Fruit fly (Drosophila melanogaster): ENCODE data around the gene Srlp.
A peak's percentile ranks its signal among the peaks of the same experiment; 100 is the strongest.

Srlp gene

dm6 chr3R:12408160-12408559 lies 25.7 kb upstream of the Srlp start, which contains the start of gene CG5196 (continued):
- TF ChIP-seq luna (GFP tag; optimal IDR thresholded peaks at IDR 0.05): no peak
- no peak for TF ChIP-seq CG14050 (GFP tag; IDR thresholded peaks at IDR 0.05)
- no peak for TF ChIP-seq CG10321 (GFP tag; IDR thresholded peaks at IDR 0.05)
- TF ChIP-seq kay (GFP tag; optimal IDR thresholded peaks at IDR 0.05): no peak
- TF ChIP-seq vvl (GFP tag; IDR thresholded peaks at IDR 0.05): peak; percentile 44; the same call in 1 of the 2 replicates
- no peak for TF ChIP-seq HLH54F (GFP tag; optimal IDR thresholded peaks at IDR 0.05)
- no peak for TF ChIP-seq CG7556 (GFP tag; optimal IDR thresholded peaks at IDR 0.05)
- TF ChIP-seq CG9437 (GFP tag; optimal IDR thresholded peaks at IDR 0.05): no peak
- TF ChIP-seq CG31365 (tag; optimal IDR thresholded peaks at IDR 0.05): no peak
- no peak; the same call in 1 of the 2 replicates for TF ChIP-seq slbo (GFP tag; IDR thresholded peaks at IDR 0.05)
- peak; percentile 29 for TF ChIP-seq Nf-YB (GFP tag; optimal IDR thresholded peaks at IDR 0.05)
- TF ChIP-seq dpn (GFP tag; optimal IDR thresholded peaks at IDR 0.05): no peak
- TF ChIP-seq br (optimal IDR thresholded peaks at IDR 0.05): no peak
- no peak for TF ChIP-seq wdn (GFP tag; IDR thresholded peaks at IDR 0.05)
- peak; percentile 1 for TF ChIP-seq D19A (tag; optimal IDR thresholded peaks at IDR 0.05)
- TF ChIP-seq Lpt (GFP tag; optimal IDR thresholded peaks at IDR 0.05): no peak
- no peak for TF ChIP-seq schlank (tag; optimal IDR thresholded peaks at IDR 0.05)
- no peak for TF ChIP-seq disco-r (GFP tag; optimal IDR thresholded peaks at IDR 0.05)
- TF ChIP-seq CG6683 (GFP tag; optimal IDR thresholded peaks at IDR 0.05): no peak
- no peak for TF ChIP-seq CG10565 (GFP tag; optimal IDR thresholded peaks at IDR 0.05)
- no peak for TF ChIP-seq eve (GFP tag; optimal IDR thresholded peaks at IDR 0.05)
- peak; percentile 45; the same call in 1 of the 2 replicates for TF ChIP-seq CG16779 (GFP tag; IDR thresholded peaks at IDR 0.05)
- TF ChIP-seq CG9215 (GFP tag; IDR thresholded peaks at IDR 0.05): no peak
- no peak for TF ChIP-seq az2 (GFP tag; optimal IDR thresholded peaks at IDR 0.05)
- TF ChIP-seq maf-S (GFP tag; optimal IDR thresholded peaks at IDR 0.05): no peak
- no peak for TF ChIP-seq gem (tag; optimal IDR thresholded peaks at IDR 0.05)
- peak; percentile 47 for TF ChIP-seq bigmax (GFP tag; optimal IDR thresholded peaks at IDR 0.05)
- TF ChIP-seq Doc3 (GFP tag; IDR thresholded peaks at IDR 0.05; ENCODE audit: partially characterized antibody): peak; percentile 49; the same call in 2 of the 3 replicates
- TF ChIP-seq TFAM (GFP tag; optimal IDR thresholded peaks at IDR 0.05): no peak
- TF ChIP-seq CG16863 (GFP tag; optimal IDR thresholded peaks at IDR 0.05): no peak
- TF ChIP-seq CG12071 (GFP tag; optimal IDR thresholded peaks at IDR 0.05): no peak
- TF ChIP-seq Sox102F (GFP tag; optimal IDR thresholded peaks at IDR 0.05): no peak

- TF ChIP-seq Scr (GFP tag; IDR thresholded peaks at IDR 0.05; ENCODE audit: partially characterized antibody) (no peak), CrebB (tag; optimal IDR thresholded peaks at IDR 0.05) (no peak), exex (tag; optimal IDR thresholded peaks at IDR 0.05) (peak; percentile 59)
Measured at dm6 chr3R:12411449-12411848, 22.4 kb upstream of the Srlp start.

- TF ChIP-seq pnt (GFP tag; optimal IDR thresholded peaks at IDR 0.05) (no peak), CG12659 (GFP tag; optimal IDR thresholded peaks at IDR 0.05) (peak; percentile 63), CG34224 (GFP tag; IDR thresholded peaks at IDR 0.05; ENCODE audit: partially characterized antibody) (peak; percentile 70), HLH4C (GFP tag; IDR thresholded peaks at IDR 0.05; ENCODE audit: partially characterized antibody) (peak; percentile 68; the same call in 2 of the 3 replicates), Dp (GFP tag; optimal IDR thresholded peaks at IDR 0.05) (peak; percentile 29), BtbVII (GFP tag; optimal IDR thresholded peaks at IDR 0.05) (no peak), Dad (GFP tag; optimal IDR thresholded peaks at IDR 0.05) (no peak), pita (GFP tag; optimal IDR thresholded peaks at IDR 0.05) (no peak), zen2 (GFP tag; IDR thresholded peaks at IDR 0.05; ENCODE audit: partially characterized antibody) (peak; percentile 55; the same call in 2 of the 3 replicates), Doc3 (GFP tag; IDR thresholded peaks at IDR 0.05; ENCODE audit: partially characterized antibody) (peak; percentile 65; the same call in 2 of the 3 replicates), sim (GFP tag; IDR thresholded peaks at IDR 0.05) (no peak), hbn (GFP tag; IDR thresholded peaks at IDR 0.05; ENCODE audit: partially characterized antibody) (peak; percentile 73), MESR4 (GFP tag; optimal IDR thresholded peaks at IDR 0.05) (peak; percentile 49), gfzf (GFP tag; optimal IDR thresholded peaks at IDR 0.05) (peak; percentile 80), exex (tag; optimal IDR thresholded peaks at IDR 0.05) (peak; percentile 59), Camta (GFP tag; optimal IDR thresholded peaks at IDR 0.05) (no peak)
Measured at dm6 chr3R:12413274-12413958, 20.5 kb upstream of the Srlp start, which contains the start of the genes Dip-C and pps. TSS of gene Dip-C (minus strand) at chr3R:12413759. TSS of gene pps (plus strand) at chr3R:12413828.
